Fruit fly (Drosophila melanogaster): ENCODE data around the gene Nepl13.

dm6 chr3R:22753600-22753894 is 7.3 kb downstream of the Nepl13 start:
- TF ChIP-seq CG3919 (GFP tag; optimal IDR thresholded peaks at IDR 0.05), result no peak
- no peak for TF ChIP-seq CG6163 (GFP tag; IDR thresholded peaks at IDR 0.05)
- TF ChIP-seq eg (GFP tag; IDR thresholded peaks at IDR 0.05), result no peak

Measured in whole organism, prepupa.